Fruit fly (Drosophila melanogaster): ENCODE measurements around the gene CG45067.

The CG45067 gene

dm6 chr3L:3148125-3149059 is 34.1 kb upstream of the CG45067 start, which contains the start of the genes Usp5 and BtbVII (continued):
- no peak for TF ChIP-seq CG10565 (GFP tag; optimal IDR thresholded peaks at IDR 0.05)
- TF ChIP-seq CG2199 (GFP tag; IDR thresholded peaks at IDR 0.05): no peak
- no peak for TF ChIP-seq D19B (GFP tag; optimal IDR thresholded peaks at IDR 0.05)
- peak; percentile 49; the same call in 1 of the 2 replicates for TF ChIP-seq E2f2 (GFP tag; IDR thresholded peaks at IDR 0.05)
- peak; percentile 32 for TF ChIP-seq NK7.1 (GFP tag; optimal IDR thresholded peaks at IDR 0.05)
- peak; percentile 86; the same call in 1 of the 3 replicates for TF ChIP-seq CG34422 (GFP tag; IDR thresholded peaks at IDR 0.05)
- peak; percentile 41 to 61 for TF ChIP-seq chif (GFP tag; optimal IDR thresholded peaks at IDR 0.05)
- no peak for TF ChIP-seq wor (GFP tag; IDR thresholded peaks at IDR 0.05)
- peak; percentile 49 for TF ChIP-seq maf-S (GFP tag; optimal IDR thresholded peaks at IDR 0.05)
- peak; percentile 55 for TF ChIP-seq pnt (GFP tag; optimal IDR thresholded peaks at IDR 0.05)
- no peak for TF ChIP-seq pita (GFP tag; optimal IDR thresholded peaks at IDR 0.05)
- no peak for TF ChIP-seq CG6175 (GFP tag; IDR thresholded peaks at IDR 0.05)
- TF ChIP-seq Bgb (GFP tag; IDR thresholded peaks at IDR 0.05; ENCODE audit: partially characterized antibody): peak; percentile 91
- no peak for TF ChIP-seq CTCF (GFP tag; optimal IDR thresholded peaks at IDR 0.05)
- peak; percentile 86 for TF ChIP-seq CG9932 (GFP tag; IDR thresholded peaks at IDR 0.05)
- TF ChIP-seq CG3847 (GFP tag; IDR thresholded peaks at IDR 0.05): peak; percentile 68
- TF ChIP-seq CG1603 (tag; optimal IDR thresholded peaks at IDR 0.05): peak; percentile 83
- no peak for TF ChIP-seq CG14050 (GFP tag; IDR thresholded peaks at IDR 0.05)
- TF ChIP-seq CG10366 (GFP tag; IDR thresholded peaks at IDR 0.05): peak; percentile 50
- peak; percentile 66 for TF ChIP-seq Mad (GFP tag; optimal IDR thresholded peaks at IDR 0.05)
- no peak for TF ChIP-seq GATAe (GFP tag; conservative IDR thresholded peaks at IDR 0.05)
- TF ChIP-seq h (optimal IDR thresholded peaks at IDR 0.05): no peak
- TF ChIP-seq CG31441 (GFP tag; IDR thresholded peaks at IDR 0.05): peak; percentile 49; the same call in 1 of the 2 replicates
- peak; percentile 100 for TF ChIP-seq CG15514 (GFP tag; optimal IDR thresholded peaks at IDR 0.05)
- no peak for TF ChIP-seq sc (optimal IDR thresholded peaks at IDR 0.05)
- no peak for TF ChIP-seq sc (GFP tag; optimal IDR thresholded peaks at IDR 0.05)
- TF ChIP-seq CG17359 (tag; optimal IDR thresholded peaks at IDR 0.05): peak; percentile 34
- TF ChIP-seq cwo (GFP tag; optimal IDR thresholded peaks at IDR 0.05): no peak
- no peak for TF ChIP-seq YL-1 (GFP tag; optimal IDR thresholded peaks at IDR 0.05)
- TF ChIP-seq Optix (GFP tag; IDR thresholded peaks at IDR 0.05): peak; percentile 33; the same call in 1 of the 3 replicates
- peak; percentile 75 for TF ChIP-seq ato (GFP tag; IDR thresholded peaks at IDR 0.05; ENCODE audit: partially characterized antibody)
- no peak for TF ChIP-seq CG11456 (GFP tag; IDR thresholded peaks at IDR 0.05)
- TF ChIP-seq Dip3 (GFP tag; optimal IDR thresholded peaks at IDR 0.05): peak; percentile 49
- TF ChIP-seq gsb-n (tag; optimal IDR thresholded peaks at IDR 0.05): no peak
- peak; percentile 12 for TF ChIP-seq kni (GFP tag; optimal IDR thresholded peaks at IDR 0.05)
- peak; percentile 93 for TF ChIP-seq HLH4C (GFP tag; IDR thresholded peaks at IDR 0.05; ENCODE audit: partially characterized antibody)
- TF ChIP-seq Lim3 (GFP tag; IDR thresholded peaks at IDR 0.05): no peak
- TF ChIP-seq hkb (optimal IDR thresholded peaks at IDR 0.05): peak; percentile 77
- TF ChIP-seq hkb (GFP tag; IDR thresholded peaks at IDR 0.05): peak; percentile 50
- no peak for TF ChIP-seq gcm (GFP tag; optimal IDR thresholded peaks at IDR 0.05)
- peak; percentile 78 for TF ChIP-seq gfzf (GFP tag; optimal IDR thresholded peaks at IDR 0.05)
- TF ChIP-seq Chrac-16 (GFP tag; optimal IDR thresholded peaks at IDR 0.05): peak; percentile 62
- TF ChIP-seq CG17912 (GFP tag; optimal IDR thresholded peaks at IDR 0.05): no peak
- TF ChIP-seq PHDP (tag; optimal IDR thresholded peaks at IDR 0.05): peak; percentile 64
- TF ChIP-seq ranshi (GFP tag; IDR thresholded peaks at IDR 0.05): no peak
- TF ChIP-seq CG12155 (GFP tag; optimal IDR thresholded peaks at IDR 0.05): peak; percentile 45
- TF ChIP-seq her (GFP tag; optimal IDR thresholded peaks at IDR 0.05): peak; percentile 74
- TF ChIP-seq CG10462 (GFP tag; optimal IDR thresholded peaks at IDR 0.05): peak; percentile 46
- TF ChIP-seq hbn (GFP tag; IDR thresholded peaks at IDR 0.05; ENCODE audit: partially characterized antibody): peak; percentile 97
- no peak for TF ChIP-seq Ravus (GFP tag; IDR thresholded peaks at IDR 0.05)

Data from whole organism, embryonic.